Worm (Caenorhabditis elegans) whole organism, dauer: ENCODE data around the gene T13G4.7.

ENCODE experiments used
- unc-62 ChIP-seq: sonication (generic microtip); optimal IDR thresholded peaks from 2 replicates; lab custom pipeline; 2017; ENCODE audit warnings: missing biosample characterization, missing genetic modification reagents, missing genetic modification characterization

Gene T13G4.7

DNA sequence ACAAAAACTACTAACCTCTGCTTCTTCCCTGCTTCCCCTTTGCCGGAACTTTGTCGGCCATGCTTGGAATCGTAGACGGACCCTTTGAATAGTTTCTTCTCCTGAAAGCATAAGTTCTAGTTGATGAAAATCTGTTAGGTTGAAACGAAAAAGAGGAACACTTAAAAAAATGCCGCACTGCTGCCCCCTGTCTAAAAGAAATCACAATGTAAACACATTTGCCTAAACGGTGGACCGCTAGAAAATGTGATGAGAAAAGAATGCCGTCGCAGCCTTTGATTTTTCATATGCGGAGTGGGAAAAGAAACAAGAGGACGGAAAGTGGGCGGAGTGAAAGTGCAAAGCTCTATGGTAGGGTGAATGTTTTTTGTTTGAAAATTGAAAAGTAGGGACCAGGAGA lies at the start of gene T13G4.7:
Gene T13G4.7 (minus strand): TSS at position 101 of the 400 bp plus-strand sequence.
- TF ChIP-seq unc-62, result no peak

DNA sequence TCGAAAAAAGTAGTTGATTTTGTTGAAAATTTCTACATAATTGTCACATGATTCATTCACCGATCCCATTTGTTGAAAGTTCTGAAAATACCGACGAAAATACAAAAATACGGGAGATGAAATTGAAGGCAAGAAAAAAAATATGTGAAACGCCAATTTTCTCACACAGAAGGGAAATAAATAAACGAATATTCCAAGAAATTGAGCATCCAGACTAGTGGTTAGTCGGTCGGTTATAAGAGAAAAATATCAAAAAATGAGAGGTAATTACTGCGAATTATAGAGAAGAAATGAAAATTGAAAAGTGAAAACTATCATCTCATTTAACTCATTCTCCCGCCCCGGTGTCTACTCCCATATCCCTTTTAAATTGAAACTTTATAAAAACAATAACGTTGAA lies 49.6 kb upstream of the T13G4.7 start, which contains the start of gene npr-11:
Gene npr-11 (minus strand): TSS at position 101 of the 400 bp plus-strand sequence.
- no peak for TF ChIP-seq unc-62

DNA sequence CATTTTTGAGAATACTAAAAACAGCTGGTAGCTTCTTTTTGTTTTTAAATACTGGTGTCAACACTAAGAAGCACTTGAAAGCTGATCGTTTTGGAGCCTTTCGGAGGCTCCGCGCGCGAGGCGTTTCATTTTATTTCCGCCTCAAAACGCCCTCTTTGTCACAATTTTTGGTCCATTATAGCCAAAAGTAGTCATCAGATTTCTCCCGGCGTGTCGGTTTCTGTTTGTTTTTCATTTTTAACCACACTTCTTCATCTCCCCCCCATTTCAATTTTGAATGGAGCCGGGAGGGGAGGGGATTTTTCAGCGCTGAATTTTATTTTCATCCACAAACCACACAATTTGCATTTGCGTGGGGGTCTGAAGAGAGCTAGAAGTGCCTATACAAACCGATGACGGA lies 43.8 kb upstream of the T13G4.7 start, which contains the start of gene C25G6.4:
Gene C25G6.4 (minus strand): TSS at position 101 of the 400 bp plus-strand sequence.
- TF ChIP-seq unc-62, result no peak

DNA sequence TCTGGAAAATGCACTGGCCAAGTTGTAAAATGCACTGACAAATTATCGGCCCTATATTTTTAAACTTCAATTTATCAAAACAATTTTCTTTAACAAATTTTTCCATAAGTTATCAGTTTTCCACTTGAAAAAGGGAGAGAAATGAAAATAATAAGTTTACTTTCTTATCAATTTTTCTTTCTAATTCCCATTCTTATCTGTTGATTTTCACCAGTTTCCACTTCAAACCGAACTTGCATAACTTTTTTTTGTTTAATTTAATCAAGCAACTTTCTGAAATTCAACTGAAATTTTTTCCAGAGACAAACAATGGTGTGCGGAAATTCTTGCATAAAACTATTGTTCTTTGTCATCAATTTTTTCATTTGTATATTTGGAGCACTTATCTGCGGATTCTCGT lies 39.8 kb upstream of the T13G4.7 start, which contains the start of gene tsp-9:
Gene tsp-9 (plus strand): TSS at position 301 of the 400 bp plus-strand sequence.
- TF ChIP-seq unc-62, result no peak

DNA sequence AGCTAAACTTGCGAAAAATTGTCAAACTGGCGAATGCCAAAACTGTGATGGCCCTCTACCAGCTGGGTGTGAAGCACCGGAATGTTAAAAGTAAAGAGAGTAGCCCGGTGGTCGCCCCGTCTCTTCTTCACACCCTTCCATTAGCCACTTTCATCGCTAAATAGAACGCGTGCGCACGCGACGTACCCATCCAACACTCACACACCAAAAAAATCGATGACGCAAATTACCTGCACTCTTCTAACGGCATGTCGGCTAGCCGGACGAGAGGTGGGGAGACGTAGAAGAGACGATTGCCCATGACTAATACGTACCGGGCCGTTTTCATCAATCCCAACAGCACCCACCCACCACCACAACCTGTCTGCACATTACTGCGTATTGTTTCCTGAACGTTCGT lies 38.3 kb upstream of the T13G4.7 start:
- no peak for TF ChIP-seq unc-62

DNA sequence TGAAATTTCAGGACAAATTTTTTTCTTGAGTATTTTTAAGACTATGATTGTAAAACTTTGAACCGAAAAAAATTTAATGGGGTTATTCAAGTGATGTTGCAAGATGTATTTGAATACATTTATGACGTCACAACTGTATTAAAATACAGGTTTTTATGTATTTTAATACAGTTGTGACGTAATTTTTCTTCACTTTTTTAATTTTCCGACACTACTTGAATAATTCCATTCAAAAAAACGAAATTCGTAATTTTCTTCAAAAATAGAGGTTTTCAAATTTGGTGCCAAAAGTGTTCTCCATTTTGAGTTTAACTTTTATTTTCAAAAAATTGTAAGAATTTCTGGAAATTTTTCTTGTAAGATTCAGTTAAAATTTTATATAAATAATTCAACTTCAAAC lies 36.8 kb upstream of the T13G4.7 start:
- no peak for TF ChIP-seq unc-62

DNA sequence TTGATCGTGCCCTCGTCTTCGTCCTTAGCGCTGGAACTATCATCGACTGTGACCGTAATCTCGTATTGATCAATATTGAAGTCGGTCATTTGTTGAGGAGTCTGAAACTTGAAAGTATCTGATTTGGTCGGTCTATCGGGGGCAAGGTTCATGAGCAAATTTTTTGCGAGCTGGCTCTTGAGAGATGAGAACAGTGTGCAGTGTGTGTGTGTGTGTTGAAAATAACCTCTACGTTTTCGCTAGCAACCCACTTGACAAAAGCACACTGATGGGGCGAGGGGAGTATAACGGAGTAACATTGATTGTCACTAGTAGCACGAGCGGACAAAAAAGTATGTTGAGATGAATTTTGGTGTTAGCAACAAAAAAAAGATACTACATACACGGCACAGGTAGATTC lies 32.9 kb upstream of the T13G4.7 start, which contains the start of gene C25G6.3:
Gene C25G6.3 (minus strand): TSS at position 101 of the 400 bp plus-strand sequence.
- no peak for TF ChIP-seq unc-62

DNA sequence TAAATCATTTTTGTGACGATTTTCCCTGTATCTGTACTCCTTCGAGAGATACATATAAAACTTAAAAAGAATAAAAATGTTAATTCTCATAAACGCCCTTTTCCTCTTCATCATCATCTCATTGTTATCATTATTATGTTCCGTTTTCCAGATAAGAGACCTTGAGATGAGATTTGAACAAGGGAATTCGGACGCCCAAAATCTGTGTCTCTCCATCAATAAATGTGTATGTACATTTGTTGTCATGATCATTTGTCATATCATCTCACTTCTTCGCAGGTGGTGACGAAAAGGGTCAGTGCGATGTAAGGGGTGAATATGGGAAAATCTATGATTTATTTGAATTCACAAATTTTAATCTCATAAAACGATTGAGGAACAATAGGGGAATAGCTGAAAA lies 26.1 kb upstream of the T13G4.7 start:
- TF ChIP-seq unc-62, result no peak

DNA sequence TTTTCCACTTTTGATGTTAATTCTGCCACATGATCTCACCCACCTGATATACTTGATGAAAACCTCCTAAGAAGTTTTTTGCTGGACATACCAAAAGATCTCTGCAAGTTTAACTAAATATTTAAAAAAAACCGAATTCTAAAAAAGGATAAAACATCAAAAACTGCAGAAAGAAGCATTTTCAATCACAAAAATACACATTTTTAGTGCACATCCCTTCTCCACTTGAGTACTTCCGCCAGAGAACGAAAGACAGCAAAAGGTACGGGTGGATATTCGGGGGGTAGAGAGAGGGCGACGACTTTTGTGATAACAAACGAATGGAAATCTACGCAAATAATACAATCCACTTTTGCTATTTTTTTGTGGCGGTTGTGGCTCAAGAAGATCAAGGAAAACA lies 24.7 kb upstream of the T13G4.7 start, which contains the start of gene C46H3.2:
Gene C46H3.2 (minus strand): TSS at position 101 of the 400 bp plus-strand sequence.
- no peak for TF ChIP-seq unc-62

DNA sequence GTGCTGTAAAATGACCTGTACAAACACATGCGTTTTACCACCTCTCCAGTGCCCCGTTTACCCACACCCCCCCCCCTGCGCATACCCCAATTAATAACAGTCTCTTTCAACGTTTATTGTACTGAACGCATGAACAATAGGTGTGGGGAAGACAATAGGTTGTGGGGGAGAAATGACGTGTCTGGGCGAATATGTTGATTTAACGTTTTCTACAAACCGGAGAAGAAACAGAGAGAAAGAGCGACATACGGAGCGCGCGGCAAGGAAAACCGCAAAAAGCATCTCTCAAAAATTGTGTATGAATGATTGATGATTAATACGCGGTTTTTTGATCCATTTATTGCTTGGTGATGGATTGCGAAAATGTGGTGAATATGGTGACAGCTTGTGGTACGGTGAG lies 17.9 kb upstream of the T13G4.7 start:
- TF ChIP-seq unc-62, result no peak

DNA sequence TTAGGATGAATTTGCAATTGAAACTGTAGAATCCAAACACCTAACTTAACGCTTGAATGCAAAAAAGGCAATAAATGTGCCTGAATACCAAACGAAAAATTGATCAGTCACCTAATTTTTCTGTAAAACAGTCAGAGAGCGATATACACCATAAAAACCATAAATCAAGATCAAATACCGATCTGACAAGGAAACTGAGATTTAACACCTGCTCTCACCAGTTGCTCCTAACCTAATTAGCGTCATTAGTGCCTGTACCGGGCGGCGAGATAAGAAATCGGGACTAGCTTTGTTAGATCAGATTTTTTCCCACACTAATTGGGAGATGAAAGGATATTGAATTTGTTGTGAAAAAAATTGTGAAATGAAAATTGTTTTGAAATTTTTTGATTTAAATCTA lies 17.2 kb upstream of the T13G4.7 start:
- no peak for TF ChIP-seq unc-62

DNA sequence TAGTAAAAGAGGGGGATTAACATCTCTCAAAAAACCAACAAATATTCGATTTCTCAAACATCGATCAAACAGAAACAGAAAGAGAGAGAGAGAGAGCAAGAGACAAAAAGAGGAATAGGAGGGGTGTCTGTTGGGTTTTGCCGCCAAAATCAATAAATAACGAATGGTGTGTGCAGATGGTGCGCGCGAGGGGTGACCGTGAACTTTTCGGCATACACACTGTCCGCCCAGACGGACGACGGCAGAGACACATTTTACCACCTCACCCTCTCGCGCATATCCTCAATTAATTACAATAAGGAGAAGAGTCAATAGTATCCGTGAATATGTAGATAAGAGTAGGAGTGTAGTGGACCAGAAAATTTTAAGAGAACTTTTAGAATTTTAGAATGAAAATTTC lies 16.5 kb upstream of the T13G4.7 start:
- no peak for TF ChIP-seq unc-62

DNA sequence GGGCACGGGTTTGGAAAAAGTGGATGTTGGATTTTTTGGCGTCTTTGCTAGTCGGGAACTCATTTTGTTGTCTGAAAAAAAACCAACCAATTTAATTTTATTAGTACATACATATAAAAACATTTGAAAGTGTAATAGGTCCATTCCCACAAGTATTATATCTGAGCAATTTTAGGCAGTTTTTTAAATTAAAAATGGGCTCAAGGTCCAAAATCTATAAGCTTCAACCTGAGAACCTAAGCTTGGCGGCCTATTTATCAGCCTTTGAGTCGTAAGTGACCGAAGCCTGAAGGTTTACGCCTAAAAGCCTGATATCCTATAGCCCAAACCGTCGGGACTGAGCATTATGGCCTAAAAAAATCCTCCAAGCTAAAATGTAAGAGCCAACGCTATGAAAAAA lies 12.5 kb upstream of the T13G4.7 start:
- no peak for TF ChIP-seq unc-62

DNA sequence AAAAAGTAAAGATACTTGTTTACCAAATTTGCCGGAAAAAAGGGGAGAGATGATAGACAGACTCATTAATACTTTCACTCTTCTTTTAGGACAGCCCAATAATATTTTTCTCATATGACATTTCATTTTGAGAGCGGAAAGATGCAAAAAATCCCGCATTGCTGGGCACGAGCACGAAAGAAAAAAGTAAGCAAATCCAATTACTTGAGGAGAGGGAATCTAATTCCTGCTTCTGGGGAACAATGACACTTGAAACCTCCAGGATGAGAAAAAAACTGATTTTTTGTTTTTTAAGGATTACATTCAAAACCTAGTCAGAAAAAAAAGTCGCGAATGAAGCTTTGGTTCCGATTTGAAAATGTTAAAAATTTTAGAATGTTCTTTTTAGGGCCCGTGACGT lies 10.9 kb upstream of the T13G4.7 start:
- TF ChIP-seq unc-62, result no peak

DNA sequence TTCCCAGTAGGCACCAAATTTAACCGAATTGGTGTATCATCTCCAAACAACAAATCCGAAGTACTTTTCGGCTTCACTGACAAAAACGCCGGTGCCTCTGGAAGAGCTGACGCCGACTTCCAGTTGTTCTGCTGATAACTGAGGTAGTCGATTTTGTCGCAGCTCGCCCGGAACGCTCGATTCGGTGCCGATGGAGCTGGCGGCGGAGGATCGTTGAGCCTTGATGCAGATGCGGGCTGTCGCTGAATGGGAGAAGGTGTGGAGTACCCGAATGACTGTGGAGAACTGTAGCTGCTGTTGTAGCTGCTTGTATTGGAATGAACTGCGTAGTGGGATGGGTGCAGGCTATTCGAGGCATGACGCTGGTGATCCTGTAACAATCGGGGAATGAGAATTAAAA lies 7.2 kb upstream of the T13G4.7 start:
- TF ChIP-seq unc-62, result no peak

DNA sequence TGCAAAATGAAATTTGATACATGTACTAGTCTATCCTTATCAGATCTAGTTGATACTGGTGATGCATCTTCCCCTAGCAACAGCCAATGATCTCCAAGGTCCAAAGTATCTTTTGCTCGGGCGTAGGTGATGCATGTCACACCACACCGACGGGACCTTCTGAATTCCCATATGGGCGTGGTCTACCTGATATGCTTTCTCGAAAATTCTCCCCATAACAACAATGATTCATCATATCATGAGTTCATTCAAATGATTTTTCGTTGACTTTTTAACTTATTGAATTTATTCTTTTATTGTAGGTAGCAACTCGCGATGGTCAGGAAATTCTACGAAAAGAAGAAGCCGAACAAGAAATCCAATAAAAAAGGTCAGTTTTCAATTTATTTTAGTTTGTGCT lies 3.2 kb upstream of the T13G4.7 start, which contains the start of gene C46H3.1:
Gene C46H3.1 (plus strand): TSS at position 301 of the 400 bp plus-strand sequence.
- TF ChIP-seq unc-62, result no peak

DNA sequence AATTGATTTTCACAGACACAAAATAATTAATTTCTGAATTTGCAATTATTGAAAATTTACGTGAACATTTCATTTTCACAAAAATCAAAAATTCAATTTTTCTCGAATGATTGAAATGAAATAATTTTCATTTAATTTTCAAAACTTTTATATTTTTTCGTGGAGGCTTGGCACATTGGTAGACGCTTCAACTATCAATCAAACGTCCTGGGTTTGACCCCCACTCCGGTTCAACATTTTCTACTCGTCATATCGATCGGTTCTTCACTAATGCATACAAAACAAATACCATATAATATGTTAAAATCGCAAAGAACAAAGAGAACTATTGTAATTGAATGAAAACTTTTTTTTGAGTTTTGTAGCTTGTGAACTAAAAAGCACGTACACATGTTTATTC lies 2.0 kb upstream of the T13G4.7 start:
- TF ChIP-seq unc-62, result no peak

DNA sequence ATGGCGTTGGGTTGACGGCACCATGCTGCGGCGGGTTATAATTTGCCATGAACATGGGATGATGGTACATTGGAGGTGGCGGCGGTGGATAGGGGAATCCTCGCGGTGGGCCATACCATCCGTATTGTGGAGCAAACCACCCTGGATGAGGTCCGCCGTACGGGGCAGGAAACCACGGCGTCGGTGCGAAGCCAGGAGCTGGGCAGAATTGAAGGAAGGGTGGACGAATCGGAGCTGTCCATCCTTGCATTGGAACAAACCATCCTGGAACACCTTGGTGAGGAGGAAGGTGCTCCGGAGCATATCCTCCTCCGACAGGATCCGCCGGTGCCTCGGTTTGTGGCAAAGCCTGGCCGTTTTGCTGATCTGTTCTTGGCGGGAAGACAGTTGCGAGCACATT lies 3.3 kb downstream of the T13G4.7 start:
- no peak for TF ChIP-seq unc-62

DNA sequence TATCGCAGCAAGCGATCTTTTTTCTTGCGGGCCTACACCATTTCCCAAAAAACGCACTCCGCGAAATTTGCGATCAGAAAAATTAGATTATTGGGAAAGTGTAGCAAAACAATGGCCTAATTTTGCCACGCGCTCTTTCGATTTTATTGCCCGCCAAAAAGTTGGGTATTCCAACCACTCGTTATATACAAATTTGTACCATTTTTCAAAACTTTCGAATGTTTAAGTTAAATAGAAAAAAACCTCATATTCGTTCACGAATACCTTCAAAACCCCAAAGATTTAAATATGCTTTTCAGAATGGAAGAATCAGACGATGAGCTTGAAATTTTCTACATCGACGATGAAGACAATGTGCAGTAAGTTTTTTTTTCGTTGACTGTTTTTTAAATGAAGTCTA lies 13.1 kb downstream of the T13G4.7 start, which contains the start of gene T13G4.1:
Gene T13G4.1 (plus strand): TSS at position 301 of the 400 bp plus-strand sequence.
- TF ChIP-seq unc-62, result no peak
